Worm (Caenorhabditis elegans): ENCODE results near the gene H38K22.7.

- no peak for TF ChIP-seq ZK546.5 (tag; optimal IDR thresholded peaks at IDR 0.05)
- TF ChIP-seq alr-1 (tag; optimal IDR thresholded peaks at IDR 0.05), result no peak
- no peak for TF ChIP-seq nhr-21 (tag; optimal IDR thresholded peaks at IDR 0.05)
- TF ChIP-seq unc-62 (GFP tag; optimal IDR thresholded peaks at IDR 0.05), result no peak
- no peak for TF ChIP-seq nhr-77 (tag; optimal IDR thresholded peaks at IDR 0.05)
- TF ChIP-seq unc-55 (GFP tag; optimal IDR thresholded peaks at IDR 0.05), result no peak
- no peak for TF ChIP-seq ztf-11 (tag; optimal IDR thresholded peaks at IDR 0.05)
- TF ChIP-seq lin-39 (tag; optimal IDR thresholded peaks at IDR 0.05), result no peak
- no peak for TF ChIP-seq lin-13 (GFP tag; optimal IDR thresholded peaks at IDR 0.05)
- no peak for TF ChIP-seq snpc-4 (tag; optimal IDR thresholded peaks at IDR 0.05)
- no peak for TF ChIP-seq ama-1 (optimal IDR thresholded peaks at IDR 0.05)
- TF ChIP-seq egl-27 (tag; optimal IDR thresholded peaks at IDR 0.05), result no peak
- TF ChIP-seq nhr-129 (tag; optimal IDR thresholded peaks at IDR 0.05), result no peak
- TF ChIP-seq lin-11 (tag; optimal IDR thresholded peaks at IDR 0.05), result no peak
Observed at ce11 chrIII:4289952-4290351, 31.5 kb upstream of the H38K22.7 start.

All from whole organism, L2 larva.